Worm (Caenorhabditis elegans): ENCODE data around the gene C45G9.15.
A peak's percentile ranks its signal among the peaks of the same experiment; 100 is the strongest.

The C45G9.15 gene

ce11 chrIII:5083304-5083703 is 31.5 kb upstream of the C45G9.15 start (continued):
- TF ChIP-seq daf-8 (GFP tag; IDR thresholded peaks at IDR 0.05) = no peak
- peak; percentile 17 for TF ChIP-seq mes-2 (tag; optimal IDR thresholded peaks at IDR 0.05; ENCODE audit: poor library complexity, severe bottlenecking)
- peak; percentile 0 for TF ChIP-seq spr-1 (tag; optimal IDR thresholded peaks at IDR 0.05)

- no peak for TF ChIP-seq zag-1 (tag; optimal IDR thresholded peaks at IDR 0.05)
- no peak for TF ChIP-seq Y48G9A.11 (GFP tag; IDR thresholded peaks at IDR 0.05)
- no peak for TF ChIP-seq F10B5.3 (tag; optimal IDR thresholded peaks at IDR 0.05)
These were observed 29.6 kb upstream of the C45G9.15 start, which contains the start of gene cox-6A for ce11 chrIII:5081573-5081823. TSS of gene cox-6A (plus strand) at chrIII:5081724.

ce11 chrIII:5080700-5081572 is 29.1 kb upstream of the C45G9.15 start:
- TF ChIP-seq unc-39 (tag; optimal IDR thresholded peaks at IDR 0.05) = no peak
- TF ChIP-seq gei-8 (GFP tag; optimal IDR thresholded peaks at IDR 0.05) = peak; percentile 90
- no peak for TF ChIP-seq attf-4 (tag; optimal IDR thresholded peaks at IDR 0.05)
- no peak for TF ChIP-seq ceh-62 (tag; optimal IDR thresholded peaks at IDR 0.05)
- no peak for TF ChIP-seq egl-27 (tag; optimal IDR thresholded peaks at IDR 0.05)
- TF ChIP-seq T20F7.1 (GFP tag; optimal IDR thresholded peaks at IDR 0.05) = peak; percentile 79
- peak; percentile 94 for TF ChIP-seq egl-43 (GFP tag; IDR thresholded peaks at IDR 0.05)
- TF ChIP-seq lin-38 (GFP tag; IDR thresholded peaks at IDR 0.05) = peak; percentile 90
- TF ChIP-seq ZK337.2 (GFP tag; IDR thresholded peaks at IDR 0.05) = peak; percentile 68
- TF ChIP-seq lin-39 (tag; optimal IDR thresholded peaks at IDR 0.05) = no peak
- peak; percentile 95 for TF ChIP-seq arid-1 (GFP tag; conservative IDR thresholded peaks at IDR 0.05)
- peak; percentile 93 for TF ChIP-seq nhr-42 (GFP tag; IDR thresholded peaks at IDR 0.05)
- TF ChIP-seq nhr-111 (GFP tag; optimal IDR thresholded peaks at IDR 0.05) = peak; percentile 81
- TF ChIP-seq zip-2 (tag; optimal IDR thresholded peaks at IDR 0.05) = peak; percentile 30
- peak; percentile 80 for TF ChIP-seq dmd-9 (GFP tag; IDR thresholded peaks at IDR 0.05)
- no peak for TF ChIP-seq ceh-28 (tag; optimal IDR thresholded peaks at IDR 0.05)
- TF ChIP-seq set-16 (GFP tag; IDR thresholded peaks at IDR 0.05) = peak; percentile 42; the same call in 1 of the 2 replicates
- peak; percentile 96 for TF ChIP-seq snpc-4 (tag; optimal IDR thresholded peaks at IDR 0.05)
- peak; percentile 86 for TF ChIP-seq zfp-3 (GFP tag; conservative IDR thresholded peaks at IDR 0.05)
- peak; percentile 5 to 96 for TF ChIP-seq hif-1 (tag; optimal IDR thresholded peaks at IDR 0.05)
- no peak for TF ChIP-seq skn-1 (tag; optimal IDR thresholded peaks at IDR 0.05)
- no peak for TF ChIP-seq nhr-77 (tag; optimal IDR thresholded peaks at IDR 0.05)
- TF ChIP-seq jun-1 (tag; optimal IDR thresholded peaks at IDR 0.05) = peak; percentile 38
- TF ChIP-seq mes-2 (tag; optimal IDR thresholded peaks at IDR 0.05; ENCODE audit: poor library complexity, severe bottlenecking) = peak; percentile 93
- TF ChIP-seq nhr-102 (tag; optimal IDR thresholded peaks at IDR 0.05) = peak; percentile 94
- peak; percentile 74; the same call in 1 of the 2 replicates for TF ChIP-seq php-3 (GFP tag; IDR thresholded peaks at IDR 0.05)
- peak; percentile 18 for TF ChIP-seq hlh-30 (tag; optimal IDR thresholded peaks at IDR 0.05; ENCODE audit: insufficient read depth)
- TF ChIP-seq fos-1 (tag; optimal IDR thresholded peaks at IDR 0.05) = no peak
- peak; percentile 92 for TF ChIP-seq F26F4.8 (GFP tag; conservative IDR thresholded peaks at IDR 0.05)
- TF ChIP-seq spr-3 (GFP tag; optimal IDR thresholded peaks at IDR 0.05) = peak; percentile 73
- no peak for TF ChIP-seq ZK546.5 (tag; optimal IDR thresholded peaks at IDR 0.05)
- peak; percentile 90 for TF ChIP-seq ctbp-1 (GFP tag; IDR thresholded peaks at IDR 0.05)
- peak; percentile 86 for TF ChIP-seq nhr-48 (tag; optimal IDR thresholded peaks at IDR 0.05)
- TF ChIP-seq mdl-1 (tag; optimal IDR thresholded peaks at IDR 0.05) = peak in 1 of 2 experiments; percentile 5
- 0 out of 2 replicates have a peak, but pooled peaks have one; percentile 75 for TF ChIP-seq F44E2.7 (GFP tag; IDR thresholded peaks at IDR 0.05)
- peak in 1 of 2 experiments; percentile 57 for TF ChIP-seq unc-62 (GFP tag; optimal IDR thresholded peaks at IDR 0.05 in 1 of 2)
- TF ChIP-seq unc-62 (tag; optimal IDR thresholded peaks at IDR 0.05) = no peak
- TF ChIP-seq lin-13 (GFP tag; optimal IDR thresholded peaks at IDR 0.05) = peak; percentile 60
- no peak for TF ChIP-seq daf-12 (tag; optimal IDR thresholded peaks at IDR 0.05)
- TF ChIP-seq vab-7 (GFP tag; IDR thresholded peaks at IDR 0.05) = peak; percentile 82
- no peak for TF ChIP-seq aly-2 (tag; optimal IDR thresholded peaks at IDR 0.05)
